Worm (Caenorhabditis elegans) whole organism, young adult: ENCODE data around the gene hil-7.

ENCODE experiments used
- K12H6.12 ChIP-seq: fragments of 200-800 bp; sonication (Bioruptor generic); optimal IDR thresholded peaks from 2 replicates; lab custom pipeline; 2018; ENCODE audit warnings: mild to moderate bottlenecking, missing genetic modification characterization, missing compliant biosample characterization
- Y67H2A.10 ChIP-seq: fragments of 200-800 bp; sonication (Bioruptor generic); conservative IDR thresholded peaks from 2 replicates; pipeline ENCODE4 v1.3.6; 2022; ENCODE audit warnings: missing genetic modification reagents, missing genetic modification characterization, missing compliant biosample characterization
- nfya-1 ChIP-seq: sonication (generic microtip); optimal IDR thresholded peaks from 2 replicates; lab custom pipeline; 2017; ENCODE audit warnings: antibody characterized with exemption, missing compliant biosample characterization, missing genetic modification characterization, borderline replicate concordance; ENCODE audit not compliant: insufficient read depth
- nhr-90 ChIP-seq: sonication (generic microtip); optimal IDR thresholded peaks from 2 replicates; lab custom pipeline; 2016; ENCODE audit warnings: missing genotype, mild to moderate bottlenecking, missing genetic modification characterization, missing compliant biosample characterization
- pbrm-1 ChIP-seq: fragments of 200-800 bp; sonication (Bioruptor generic); IDR thresholded peaks from 2 replicates; pipeline ENCODE4 v1.3.6; 2022; ENCODE audit warnings: missing genetic modification reagents, missing genetic modification characterization, missing compliant biosample characterization

DNA sequence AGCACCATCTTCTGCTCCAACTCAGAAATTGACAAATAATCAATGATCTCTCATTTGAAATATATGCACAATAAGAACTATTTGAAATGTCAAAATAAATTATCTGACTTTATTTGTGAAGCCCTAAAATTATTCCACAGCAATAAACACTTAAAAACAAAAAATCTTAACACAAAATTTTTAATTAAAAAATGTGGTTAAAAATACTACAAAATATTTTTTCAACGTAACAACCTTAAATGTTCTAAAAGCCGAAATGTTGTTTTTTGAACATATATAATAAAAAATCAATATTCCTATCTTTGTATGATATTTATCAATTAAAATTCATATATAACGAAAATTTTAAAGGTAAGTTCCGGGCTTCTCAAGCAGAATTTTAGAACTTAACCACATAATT lies 46.7 kb upstream of the hil-7 start, which contains the start of gene F38A5.8:
- TF ChIP-seq K12H6.12 (no peak), nfya-1 (tag; lab: Kevin White, UChicago) (no peak), nhr-90 (tag; lab: Kevin White, UChicago) (no peak), Y67H2A.10 (GFP tag; lab: Robert Waterston, UW) (no peak), pbrm-1 (GFP tag; lab: Robert Waterston, UW) (no peak)
